Worm (Caenorhabditis elegans) whole organism, L3 larva: ENCODE measurements around the gene T20B12.5.
A peak's percentile ranks its signal among the peaks of the same experiment; 100 is the strongest.

Experiments
- elt-2 ChIP-seq: sonication (generic microtip); optimal IDR thresholded peaks from 2 replicates; lab custom pipeline; 2016; ENCODE audit warnings: missing genetic modification reagents, mild to moderate bottlenecking, missing genetic modification characterization, missing compliant biosample characterization
- pha-4 ChIP-seq: fragments of 150-350 bp; optimal IDR thresholded peaks from 2 replicates; lab custom pipeline; 2014; ENCODE audit warnings: missing biosample characterization, missing genetic modification reagents, missing genetic modification characterization
- pqm-1 ChIP-seq: fragments of 150-350 bp; optimal IDR thresholded peaks from 2 replicates; lab custom pipeline; 2017; ENCODE audit warnings: missing biosample characterization, missing genetic modification characterization, inconsistent platforms

The T20B12.5 gene

DNA sequence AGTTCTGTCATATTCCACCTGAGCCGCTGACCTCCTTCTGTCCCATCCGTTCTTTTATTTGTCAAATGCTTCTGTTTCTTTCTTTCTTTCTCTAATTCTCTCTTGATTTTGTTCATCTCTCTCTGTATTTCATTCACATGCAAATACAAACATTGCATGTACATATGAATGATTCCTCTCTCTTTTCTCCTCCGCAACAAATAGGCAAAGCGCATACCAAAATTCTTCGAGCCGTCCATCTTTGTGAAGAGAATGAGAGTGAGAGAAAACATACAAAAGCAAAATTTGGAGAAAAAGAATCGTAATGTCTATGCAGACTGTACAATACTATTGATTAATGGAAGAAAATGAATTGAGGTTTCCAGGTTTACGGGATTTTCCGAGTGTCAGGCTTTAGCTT lies 49.6 kb downstream of the T20B12.5 start:
- TF ChIP-seq elt-2 (tag; lab: Kevin White, UChicago), result peak; percentile 32
- no peak for TF ChIP-seq pqm-1
- peak; percentile 74 for TF ChIP-seq pha-4 (tag; lab: Kevin White, UChicago)
